Worm (Caenorhabditis elegans) whole organism, young adult: Measurements from ENCODE around the gene F53A3.7.

Experiments
- B0035.1 ChIP-seq: sonication (generic microtip); optimal IDR thresholded peaks from 2 replicates; lab custom pipeline; 2016; ENCODE audit warnings: missing genetic modification characterization, mild to moderate bottlenecking, missing compliant biosample characterization, missing genotype, missing genetic modification reagents
- B0336.3 ChIP-seq: fragments of 200-800 bp; sonication (Bioruptor generic); IDR thresholded peaks from 2 replicates; pipeline ENCODE4 v1.3.6; 2022; ENCODE audit warnings: missing genetic modification characterization, missing compliant biosample characterization
- C06A6.2 ChIP-seq: fragments of 200-800 bp; sonication (Bioruptor generic); conservative IDR thresholded peaks from 2 replicates; pipeline ENCODE4 v1.3.6; 2022; ENCODE audit warnings: missing genetic modification characterization, missing compliant biosample characterization
- F22D6.2 ChIP-seq: sonication (generic microtip); optimal IDR thresholded peaks from 2 replicates; lab custom pipeline; 2016; ENCODE audit warnings: mild to moderate bottlenecking, missing genetic modification characterization, missing compliant biosample characterization
- F23B12.7 ChIP-seq: sonication (generic microtip); optimal IDR thresholded peaks from 2 replicates; lab custom pipeline; 2017; ENCODE audit warnings: missing genetic modification characterization, mild to moderate bottlenecking, missing compliant biosample characterization, antibody characterized with exemption, moderate library complexity; ENCODE audit not compliant: insufficient read depth
- F33H1.4 ChIP-seq: fragments of 200-800 bp; sonication (Bioruptor generic); IDR thresholded peaks from 2 replicates; pipeline ENCODE4 v1.3.6; 2022; ENCODE audit warnings: missing genetic modification reagents, missing genetic modification characterization, missing compliant biosample characterization
- F37B4.10 ChIP-seq: fragments of 200-800 bp; sonication (Bioruptor generic); IDR thresholded peaks from 2 replicates; pipeline ENCODE4 v1.3.6; 2022; ENCODE audit warnings: missing genetic modification characterization, missing compliant biosample characterization
- F57C9.4 ChIP-seq: sonication (generic microtip); optimal IDR thresholded peaks from 2 replicates; lab custom pipeline; 2017; ENCODE audit warnings: mild to moderate bottlenecking, missing genetic modification characterization, missing compliant biosample characterization
- K12H6.12 ChIP-seq: fragments of 200-800 bp; sonication (Bioruptor generic); optimal IDR thresholded peaks from 2 replicates; lab custom pipeline; 2018; ENCODE audit warnings: mild to moderate bottlenecking, missing genetic modification characterization, missing compliant biosample characterization
- Y67H2A.10 ChIP-seq: fragments of 200-800 bp; sonication (Bioruptor generic); conservative IDR thresholded peaks from 2 replicates; pipeline ENCODE4 v1.3.6; 2022; ENCODE audit warnings: missing genetic modification reagents, missing genetic modification characterization, missing compliant biosample characterization
- aptf-2 ChIP-seq: fragments of 200-800 bp; sonication (Bioruptor generic); conservative IDR thresholded peaks from 2 replicates; pipeline ENCODE4 v1.3.6; 2022; ENCODE audit warnings: missing genetic modification reagents, missing genetic modification characterization, missing compliant biosample characterization
- atf-7 ChIP-seq: sonication (generic microtip); optimal IDR thresholded peaks from 2 replicates; lab custom pipeline; 2017; ENCODE audit warnings: mild to moderate bottlenecking, missing genetic modification characterization, missing compliant biosample characterization
- attf-3 ChIP-seq: fragments of 200-800 bp; sonication (Bioruptor generic); conservative IDR thresholded peaks from 2 replicates; pipeline ENCODE4 v1.3.6; 2022; ENCODE audit warnings: missing genetic modification reagents, missing genetic modification characterization, missing compliant biosample characterization
- attf-6 ChIP-seq: fragments of 200-800 bp; sonication (Bioruptor generic); IDR thresholded peaks from 2 replicates; pipeline ENCODE4 v1.3.6; 2022; ENCODE audit warnings: missing genetic modification reagents, missing genetic modification characterization, missing compliant biosample characterization
- ccch-3 ChIP-seq: fragments of 200-800 bp; sonication (Bioruptor generic); optimal IDR thresholded peaks from 2 replicates; lab custom pipeline; 2018; ENCODE audit warnings: mild to moderate bottlenecking, missing genetic modification characterization, missing compliant biosample characterization
- ceh-40 ChIP-seq: fragments of 200-800 bp; sonication (Bioruptor generic); IDR thresholded peaks from 2 replicates; pipeline ENCODE4 v1.3.6; 2022; ENCODE audit warnings: missing genetic modification characterization, missing compliant biosample characterization
- egl-44 ChIP-seq: fragments of 200-800 bp; sonication (Bioruptor generic); IDR thresholded peaks from 2 replicates; pipeline ENCODE4 v1.3.6; 2022; ENCODE audit warnings: missing genetic modification reagents, missing genetic modification characterization, missing compliant biosample characterization
- egrh-3 ChIP-seq: fragments of 200-800 bp; sonication (Bioruptor generic); IDR thresholded peaks from 2 replicates; pipeline ENCODE4 v1.3.6; 2022; ENCODE audit warnings: missing genetic modification reagents, missing genetic modification characterization, missing compliant biosample characterization
- ekl-4 ChIP-seq: fragments of 200-800 bp; sonication (Bioruptor generic); IDR thresholded peaks from 2 replicates; pipeline ENCODE4 v1.3.6; 2022; ENCODE audit warnings: missing genetic modification reagents, missing genetic modification characterization, missing compliant biosample characterization
- fkh-3 ChIP-seq: sonication (generic microtip); optimal IDR thresholded peaks from 2 replicates; lab custom pipeline; 2016; ENCODE audit warnings: mild to moderate bottlenecking, missing genetic modification characterization, missing compliant biosample characterization
- hlh-12 ChIP-seq: sonication (generic microtip); optimal IDR thresholded peaks from 2 replicates; lab custom pipeline; 2016; ENCODE audit warnings: missing genetic modification characterization, missing compliant biosample characterization
- hsf-1 ChIP-seq: fragments of 200-800 bp; sonication (Bioruptor generic); IDR thresholded peaks from 2 replicates; pipeline ENCODE4 v1.3.6; 2022; ENCODE audit warnings: missing genetic modification reagents, missing genetic modification characterization, missing compliant biosample characterization
- lin-26 ChIP-seq: fragments of 200-800 bp; sonication (Bioruptor generic); IDR thresholded peaks from 2 replicates; pipeline ENCODE4 v1.3.6; 2022; ENCODE audit warnings: missing genetic modification reagents, missing genetic modification characterization, missing compliant biosample characterization
- lin-54 ChIP-seq: fragments of 200-800 bp; sonication (Bioruptor generic); optimal IDR thresholded peaks from 2 replicates; lab custom pipeline; 2018; ENCODE audit warnings: mild to moderate bottlenecking, missing genetic modification characterization, missing compliant biosample characterization
- lir-1 ChIP-seq: fragments of 200-800 bp; sonication (Bioruptor generic); conservative IDR thresholded peaks from 2 replicates; pipeline ENCODE4 v1.3.6; 2022; ENCODE audit warnings: missing genetic modification reagents, missing genetic modification characterization, missing compliant biosample characterization
- madf-3 ChIP-seq: fragments of 200-800 bp; sonication (Bioruptor generic); IDR thresholded peaks from 2 replicates; pipeline ENCODE4 v1.3.6; 2022; ENCODE audit warnings: missing genetic modification reagents, missing genetic modification characterization, missing compliant biosample characterization
- mcd-1 ChIP-seq: fragments of 200-800 bp; sonication (Bioruptor generic); IDR thresholded peaks from 2 replicates; pipeline ENCODE4 v1.3.6; 2022; ENCODE audit warnings: missing genetic modification reagents, missing genetic modification characterization, missing compliant biosample characterization
- nfyb-1 ChIP-seq: fragments of 200-800 bp; sonication (Bioruptor generic); IDR thresholded peaks from 2 replicates; pipeline ENCODE4 v1.3.6; 2022; ENCODE audit warnings: missing genetic modification reagents, missing genetic modification characterization, missing compliant biosample characterization
- nhr-90 ChIP-seq: sonication (generic microtip); optimal IDR thresholded peaks from 2 replicates; lab custom pipeline; 2016; ENCODE audit warnings: missing genotype, mild to moderate bottlenecking, missing genetic modification characterization, missing compliant biosample characterization
- pha-4 ChIP-seq: fragments of 150-350 bp; sonication (generic microtip); optimal IDR thresholded peaks from 2 replicates; lab custom pipeline; 2014; ENCODE audit warnings: missing biosample characterization, missing genetic modification reagents, missing genetic modification characterization
- rcor-1 ChIP-seq: fragments of 200-800 bp; sonication (Bioruptor generic); IDR thresholded peaks from 2 replicates; pipeline ENCODE4 v1.3.6; 2022; ENCODE audit warnings: missing genetic modification reagents, missing genetic modification characterization, missing compliant biosample characterization
- rec-8 ChIP-seq, 2 experiments: sonication (generic microtip); optimal IDR thresholded peaks; 2 replicates each; lab custom pipeline; 2016; ENCODE audit warnings: mild to moderate bottlenecking in 2 of 2, missing genetic modification characterization in 2 of 2, missing genetic modification reagents in 2 of 2, missing genotype in 2 of 2, missing biosample characterization in 1 of 2, missing compliant biosample characterization in 1 of 2, moderate library complexity in 1 of 2
- sea-2 ChIP-seq: fragments of 200-800 bp; sonication (Bioruptor generic); IDR thresholded peaks from 2 replicates; pipeline ENCODE4 v1.3.6; 2022; ENCODE audit warnings: missing genetic modification characterization, missing compliant biosample characterization
- snpc-1.3 ChIP-seq: sonication (generic microtip); optimal IDR thresholded peaks from 2 replicates; lab custom pipeline; 2017; ENCODE audit warnings: missing genetic modification characterization, mild to moderate bottlenecking, missing compliant biosample characterization, antibody characterized with exemption, moderate library complexity, missing genotype, missing genetic modification reagents; ENCODE audit not compliant: insufficient read depth
- tlf-1 ChIP-seq: fragments of 200-800 bp; sonication (Bioruptor generic); optimal IDR thresholded peaks from 2 replicates; lab custom pipeline; 2018; ENCODE audit warnings: mild to moderate bottlenecking, missing genetic modification characterization, missing compliant biosample characterization
- unc-62 ChIP-seq: fragments of 150-350 bp; optimal IDR thresholded peaks from 2 replicates; lab custom pipeline; 2014; ENCODE audit warnings: missing biosample characterization, missing genetic modification reagents, missing genetic modification characterization
- zfh-2 ChIP-seq: fragments of 200-800 bp; sonication (Bioruptor generic); conservative IDR thresholded peaks from 2 replicates; pipeline ENCODE4 v1.3.6; 2022; ENCODE audit warnings: missing genetic modification reagents, missing genetic modification characterization, missing compliant biosample characterization
- ztf-22 ChIP-seq: fragments of 200-800 bp; sonication (Bioruptor generic); optimal IDR thresholded peaks from 2 replicates; lab custom pipeline; 2018; ENCODE audit warnings: mild to moderate bottlenecking, missing genetic modification characterization, moderate library complexity, missing compliant biosample characterization
- ztf-3 ChIP-seq: fragments of 200-800 bp; sonication (Bioruptor generic); optimal IDR thresholded peaks from 2 replicates; lab custom pipeline; 2018; ENCODE audit warnings: mild to moderate bottlenecking, missing genetic modification characterization, missing compliant biosample characterization

Gene F53A3.7

DNA sequence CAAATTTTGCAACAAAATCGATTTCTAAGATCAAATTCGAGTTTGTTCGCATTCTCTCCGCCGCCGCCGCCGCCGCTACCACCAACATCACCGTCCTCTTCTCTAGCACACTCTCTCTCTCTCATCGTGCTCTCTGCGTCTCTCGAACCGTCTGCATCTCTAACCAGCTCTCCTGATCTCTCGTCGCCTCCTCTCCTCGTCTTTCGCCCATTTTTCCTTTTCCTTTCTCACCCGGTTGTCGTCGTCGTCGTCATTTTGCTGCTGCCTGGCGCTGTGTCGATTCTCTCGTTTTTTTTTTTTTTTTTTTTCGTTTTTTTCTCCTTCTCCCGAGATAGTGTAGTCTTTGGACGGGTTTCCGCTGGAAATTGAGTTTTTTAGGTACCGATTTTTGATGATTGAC is 24.9 kb upstream of the F53A3.7 start (continued):
- TF ChIP-seq lin-54 (peak; percentile 41), fkh-3 (no peak), K12H6.12 (peak; percentile 49), nfyb-1 (peak; percentile 87), ztf-22 (peak; percentile 89), mcd-1 (peak; percentile 82), pha-4 (tag; lab: Kevin White, UChicago) (peak; percentile 79), F37B4.10 (GFP tag; lab: Robert Waterston, UW) (no peak), F22D6.2 (tag; lab: Kevin White, UChicago) (peak; percentile 67), attf-3 (GFP tag; lab: Robert Waterston, UW) (0 out of 2 replicates have a peak, but pooled peaks have one; percentile 33), egl-44 (GFP tag; lab: Robert Waterston, UW) (no peak)
- TF ChIP-seq, all 124 proteins: peak for 46

DNA sequence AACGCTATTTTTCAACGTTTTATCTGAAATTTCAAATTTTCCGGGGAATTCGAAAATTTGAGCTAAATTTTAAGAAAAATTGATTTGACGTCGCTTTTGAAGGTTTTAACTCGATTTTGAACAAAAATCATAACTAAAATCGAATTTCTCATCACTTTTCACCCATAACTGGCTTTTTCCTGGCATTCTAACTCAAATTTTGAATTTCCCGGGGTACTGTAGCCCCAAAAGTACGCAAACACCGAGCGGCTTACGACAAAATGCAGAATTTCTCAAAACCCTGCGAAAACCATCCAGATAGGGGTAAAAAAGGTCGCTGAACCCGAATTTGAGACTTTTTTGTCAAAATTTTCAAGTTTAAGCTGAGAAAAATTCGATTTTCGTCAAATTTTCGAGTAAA is 24.1 kb upstream of the F53A3.7 start:
- TF ChIP-seq sea-2 (GFP tag; lab: Robert Waterston, UW) (no peak), attf-6 (GFP tag; lab: Robert Waterston, UW) (no peak), hlh-12 (tag; lab: Kevin White, UChicago) (no peak), atf-7 (tag; lab: Kevin White, UChicago) (no peak), hsf-1 (no peak), pha-4 (tag; lab: Kevin White, UChicago) (no peak), rcor-1 (no peak), F22D6.2 (tag; lab: Kevin White, UChicago) (no peak), F23B12.7 (tag; lab: Kevin White, UChicago) (no peak), F33H1.4 (GFP tag; lab: Robert Waterston, UW) (no peak), nhr-90 (tag; lab: Kevin White, UChicago) (no peak)

DNA sequence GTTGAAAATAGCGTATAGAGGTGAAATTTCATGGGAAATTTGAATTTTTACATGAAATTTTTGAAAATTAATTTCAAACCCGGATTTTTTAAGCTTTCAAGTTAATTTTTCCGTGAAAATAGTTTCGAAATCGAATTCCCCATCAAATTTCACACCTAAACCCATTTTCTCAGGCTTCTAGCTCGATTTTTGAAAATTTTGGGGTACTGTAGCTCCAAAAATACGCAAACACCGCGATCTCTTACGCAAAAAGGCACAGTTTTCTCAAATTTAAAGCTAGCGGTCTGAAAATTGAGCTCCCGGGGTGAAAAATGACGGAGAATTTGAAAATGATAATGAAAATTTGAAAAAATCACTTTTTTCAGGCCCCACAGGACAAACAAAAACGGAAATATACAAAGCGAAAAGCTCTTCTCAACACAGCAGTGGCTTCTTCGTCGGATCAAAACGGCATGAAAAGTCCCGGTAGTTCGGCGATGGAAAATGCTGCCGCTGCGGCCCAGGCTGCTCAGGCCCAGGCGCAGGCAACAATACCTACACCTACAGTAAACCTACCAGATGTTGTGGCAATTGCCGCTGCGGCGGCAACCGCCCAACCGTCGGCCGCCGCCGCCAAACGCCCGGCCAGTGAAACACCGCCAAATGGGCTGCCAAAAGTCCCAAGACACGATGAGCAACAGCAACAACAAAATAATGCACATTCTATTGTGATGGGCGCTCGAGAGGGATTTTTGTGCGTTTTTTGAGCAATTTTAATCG is 22.4 kb upstream of the F53A3.7 start:
- no peak for TF ChIP-seq ccch-3
- no peak for TF ChIP-seq ceh-40 (GFP tag; lab: Robert Waterston, UW)
- TF ChIP-seq unc-62 (GFP tag; lab: Kevin White, UChicago) = no peak
- TF ChIP-seq nfyb-1 = 0 out of 2 replicates have a peak, but pooled peaks have one; percentile 43
- peak; percentile 77 for TF ChIP-seq zfh-2 (GFP tag; lab: Robert Waterston, UW)
- TF ChIP-seq egrh-3 (GFP tag; lab: Robert Waterston, UW) = peak; percentile 7; the same call in 1 of the 2 replicates

DNA sequence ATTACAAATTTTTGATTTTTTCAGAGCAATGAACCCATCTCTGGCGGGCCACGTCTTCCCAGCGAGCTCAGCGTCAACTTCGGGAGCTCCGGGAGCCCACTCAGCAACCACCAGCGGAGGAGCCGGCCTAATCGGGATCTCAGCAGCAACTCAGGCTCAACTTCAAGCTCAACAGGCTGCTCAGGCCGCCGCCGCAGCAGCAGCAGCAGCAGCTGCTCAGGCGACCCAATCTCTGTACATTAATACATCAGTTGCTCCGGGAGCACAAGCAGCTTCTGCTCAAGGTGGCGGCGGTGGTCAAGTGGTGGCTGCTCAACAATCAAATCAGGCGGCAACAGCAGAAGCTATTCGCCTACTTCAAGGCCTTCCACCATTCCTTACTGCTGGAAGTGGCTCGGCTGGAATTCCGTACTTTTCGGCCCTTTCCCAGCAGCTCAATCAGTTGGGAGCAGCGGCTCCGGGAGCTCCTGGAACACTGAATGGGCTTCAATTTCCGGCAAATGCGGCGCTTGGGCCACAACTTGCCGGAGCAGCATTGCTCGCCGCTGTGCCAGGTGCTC is 20.5 kb upstream of the F53A3.7 start:
- TF ChIP-seq madf-3 (GFP tag; lab: Robert Waterston, UW) (no peak), egrh-3 (GFP tag; lab: Robert Waterston, UW) (peak; percentile 91), B0035.1 (tag; lab: Kevin White, UChicago) (no peak), zfh-2 (GFP tag; lab: Robert Waterston, UW) (peak; percentile 89), F22D6.2 (tag; lab: Kevin White, UChicago) (no peak)

DNA sequence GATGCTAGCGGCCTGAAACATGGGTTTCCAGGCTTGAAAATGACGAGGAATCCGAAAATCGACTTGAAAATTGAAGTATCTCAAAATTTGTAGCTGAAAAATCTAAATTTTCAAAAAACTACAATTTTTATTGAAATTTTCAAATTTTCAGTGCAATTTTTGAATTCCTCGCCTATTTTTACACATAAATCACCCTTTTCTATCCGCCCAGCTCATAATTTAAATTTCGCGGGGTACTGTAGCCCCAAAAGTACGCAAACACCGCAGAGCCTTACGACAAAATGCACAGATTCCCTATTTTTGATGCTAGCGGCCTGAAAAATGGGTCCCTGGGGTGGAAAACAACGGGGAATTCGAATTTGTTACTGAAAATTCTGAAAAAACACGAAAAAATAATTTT is 19.8 kb upstream of the F53A3.7 start:
- TF ChIP-seq Y67H2A.10 (GFP tag; lab: Robert Waterston, UW) (no peak), tlf-1 (GFP tag; lab: Kevin White, UChicago) (no peak), madf-3 (GFP tag; lab: Robert Waterston, UW) (no peak), fkh-3 (no peak), rec-8 (tag; optimal IDR thresholded peaks at IDR 0.05; lab: Kevin White, UChicago) (no peak), lin-54 (no peak), aptf-2 (GFP tag; lab: Robert Waterston, UW) (no peak), ztf-3 (GFP tag; lab: Kevin White, UChicago) (no peak), ekl-4 (GFP tag; lab: Robert Waterston, UW) (no peak), F57C9.4 (tag; lab: Kevin White, UChicago) (no peak), B0336.3 (no peak), hsf-1 (no peak), C06A6.2 (GFP tag; lab: Robert Waterston, UW) (no peak), lir-1 (GFP tag; lab: Robert Waterston, UW) (no peak), lin-26 (GFP tag; lab: Robert Waterston, UW) (no peak), snpc-1.3 (tag; lab: Kevin White, UChicago) (no peak), sea-2 (GFP tag; lab: Robert Waterston, UW) (no peak)
